Worm (Caenorhabditis elegans) whole organism, L2 larva: ENCODE results near the gene T24B8.3.

Experiments
- ZK546.5 ChIP-seq: sonication (generic microtip); optimal IDR thresholded peaks from 2 replicates; lab custom pipeline; 2017; ENCODE audit warnings: missing biosample characterization, missing genetic modification characterization
- ceh-82 ChIP-seq: fragments of 150-350 bp; optimal IDR thresholded peaks from 2 replicates; lab custom pipeline; 2014; ENCODE audit warnings: missing biosample characterization, missing genetic modification characterization
- lsy-2 ChIP-seq, 2 experiments: fragments of 150-350 bp in 1 of 2; sonication (generic microtip) in 1 of 2; optimal IDR thresholded peaks; 2 replicates each; lab custom pipeline; 2014 to 2017; ENCODE audit warnings: missing biosample characterization in 2 of 2, missing genetic modification characterization in 2 of 2
- nhr-11 ChIP-seq: fragments of 150-350 bp; optimal IDR thresholded peaks from 2 replicates; lab custom pipeline; 2014; ENCODE audit warnings: missing biosample characterization, missing genetic modification characterization
- nhr-25 ChIP-seq: fragments of 150-350 bp; sonication (generic microtip); optimal IDR thresholded peaks from 3 replicates; lab custom pipeline; 2014; ENCODE audit warnings: missing biosample characterization, missing genetic modification characterization
- nhr-77 ChIP-seq: fragments of 150-350 bp; optimal IDR thresholded peaks from 2 replicates; lab custom pipeline; 2014; ENCODE audit warnings: missing biosample characterization, missing genetic modification characterization
- snpc-4 ChIP-seq: fragments of 150-350 bp; optimal IDR thresholded peaks from 2 replicates; lab custom pipeline; 2014; ENCODE audit warnings: missing biosample characterization, missing genetic modification characterization

ce11 chrII:9083093-9083492 is 22.2 kb upstream of the T24B8.3 start, which contains the start of gene sysm-1:
- no peak for TF ChIP-seq nhr-77 (tag; lab: Kevin White, UChicago)
- TF ChIP-seq snpc-4 (tag; lab: Kevin White, UChicago) = no peak
- TF ChIP-seq nhr-25 (tag; lab: Kevin White, UChicago) = no peak
- no peak for TF ChIP-seq nhr-11 (tag; lab: Kevin White, UChicago)
- no peak for TF ChIP-seq ZK546.5
- no peak for TF ChIP-seq lsy-2 (tag; optimal IDR thresholded peaks at IDR 0.05; lab: Kevin White, UChicago)
- TF ChIP-seq ceh-82 (tag; lab: Kevin White, UChicago) = no peak
